Worm (Caenorhabditis elegans) whole organism, mixed stage, embryonic: ENCODE measurements around the gene dnj-13.

Experiments used
- blmp-1 ChIP-seq: fragments of 150-350 bp; optimal IDR thresholded peaks from 2 replicates; lab custom pipeline; 2014; ENCODE audit warnings: missing biosample characterization, missing genetic modification characterization
- snpc-4 ChIP-seq: fragments of 150-350 bp; optimal IDR thresholded peaks from 2 replicates; lab custom pipeline; 2014; ENCODE audit warnings: missing biosample characterization, missing genetic modification characterization
- sptf-1 ChIP-seq: sonication (generic microtip); optimal IDR thresholded peaks from 2 replicates; lab custom pipeline; 2017; ENCODE audit warnings: mild to moderate bottlenecking, missing genetic modification characterization, moderate library complexity, missing compliant biosample characterization
- ztf-11 ChIP-seq: fragments of 150-350 bp; optimal IDR thresholded peaks from 2 replicates; lab custom pipeline; 2014; ENCODE audit warnings: missing biosample characterization, missing genetic modification characterization

DNA sequence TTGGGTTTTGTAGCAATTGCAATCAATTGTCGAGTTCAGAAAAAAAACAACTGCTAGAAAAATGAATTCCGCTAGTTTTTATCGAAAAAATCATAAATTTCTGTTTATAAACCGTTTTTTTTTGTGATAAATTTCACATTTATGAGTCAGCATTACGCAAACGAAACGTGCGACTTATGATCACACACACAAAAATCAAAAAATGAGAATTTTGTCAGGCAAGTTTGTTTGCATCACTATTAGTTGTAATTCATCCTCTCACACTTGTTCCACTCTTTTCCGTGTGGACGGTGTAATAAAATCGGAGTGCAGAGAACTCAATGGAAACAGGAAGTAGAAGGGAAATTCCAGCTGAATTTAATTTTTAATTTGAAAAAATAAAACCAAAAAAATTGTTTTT, 31.9 kb downstream of the dnj-13 start, which contains the start of gene pcs-1:
- TF ChIP-seq blmp-1 (tag; lab: Kevin White, UChicago): no peak
- no peak for TF ChIP-seq sptf-1 (tag; lab: Kevin White, UChicago)
- no peak for TF ChIP-seq snpc-4 (tag; lab: Kevin White, UChicago)
- TF ChIP-seq ztf-11 (tag; lab: Kevin White, UChicago): no peak
